Fruit fly (Drosophila melanogaster): ENCODE results near the gene Paip2.

Paip2 gene

DNA sequence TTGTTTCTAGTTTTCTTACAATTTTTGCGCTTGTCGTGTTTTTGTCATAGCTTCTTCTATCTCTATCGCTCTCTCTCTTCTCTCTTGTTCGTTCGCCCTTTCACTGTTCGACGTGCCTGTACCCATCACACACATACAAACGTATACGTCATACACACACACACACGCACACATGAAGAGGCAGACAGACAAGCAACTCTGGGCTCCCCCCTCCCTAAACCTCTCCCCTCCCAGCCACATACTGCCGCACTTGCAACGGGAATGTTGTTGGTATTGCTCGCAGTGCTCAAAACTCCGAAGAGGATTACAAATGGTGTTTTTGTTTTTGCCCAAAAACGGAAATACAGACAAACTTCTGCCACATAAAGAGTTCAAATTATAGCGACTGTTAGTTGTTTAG is 32.4 kb downstream of the Paip2 start (continued):
- no peak for TF ChIP-seq amos (GFP tag; IDR thresholded peaks at IDR 0.05; ENCODE audit: partially characterized antibody)
- no peak for TF ChIP-seq CG3163 (GFP tag; optimal IDR thresholded peaks at IDR 0.05)
- no peak for TF ChIP-seq Rfx (GFP tag; IDR thresholded peaks at IDR 0.05)
- no peak for TF ChIP-seq jing (GFP tag; optimal IDR thresholded peaks at IDR 0.05)
- no peak for TF ChIP-seq CG9609 (GFP tag; optimal IDR thresholded peaks at IDR 0.05)
- TF ChIP-seq NFAT (GFP tag; IDR thresholded peaks at IDR 0.05): no peak; the same call in 1 of the 2 replicates
- TF ChIP-seq repo (GFP tag; optimal IDR thresholded peaks at IDR 0.05): no peak
- TF ChIP-seq CG31365 (tag; optimal IDR thresholded peaks at IDR 0.05): no peak
- no peak for TF ChIP-seq CG8478 (optimal IDR thresholded peaks at IDR 0.05)
- no peak for TF ChIP-seq CG14014 (GFP tag; IDR thresholded peaks at IDR 0.05)
- no peak for TF ChIP-seq CG2202 (tag; optimal IDR thresholded peaks at IDR 0.05)
- TF ChIP-seq CG31441 (GFP tag; IDR thresholded peaks at IDR 0.05): no peak
- peak; percentile 90 for TF ChIP-seq cg (GFP tag; optimal IDR thresholded peaks at IDR 0.05)
- no peak for TF ChIP-seq CG11085 (GFP tag; IDR thresholded peaks at IDR 0.05)
- no peak for TF ChIP-seq klu (GFP tag; IDR thresholded peaks at IDR 0.05)
- no peak for TF ChIP-seq maf-S (GFP tag; optimal IDR thresholded peaks at IDR 0.05)
- TF ChIP-seq crol (GFP tag; IDR thresholded peaks at IDR 0.05): peak; percentile 95
- no peak for TF ChIP-seq Lhr (GFP tag; optimal IDR thresholded peaks at IDR 0.05)
- TF ChIP-seq CG5180 (GFP tag; optimal IDR thresholded peaks at IDR 0.05): peak; percentile 18
- TF ChIP-seq Gug (GFP tag; IDR thresholded peaks at IDR 0.05): no peak
- no peak for TF ChIP-seq CG34376 (GFP tag; optimal IDR thresholded peaks at IDR 0.05)
- TF ChIP-seq nerfin-1 (tag; optimal IDR thresholded peaks at IDR 0.05): peak; percentile 58
- TF ChIP-seq chinmo (GFP tag; IDR thresholded peaks at IDR 0.05; ENCODE audit: partially characterized antibody): peak; percentile 4; the same call in 1 of the 4 replicates
- TF ChIP-seq Atf-2 (GFP tag; optimal IDR thresholded peaks at IDR 0.05): no peak
- no peak for TF ChIP-seq fru (optimal IDR thresholded peaks at IDR 0.05)
- no peak for TF ChIP-seq Camta (GFP tag; optimal IDR thresholded peaks at IDR 0.05)
- TF ChIP-seq Awh (GFP tag; IDR thresholded peaks at IDR 0.05): no peak
- no peak for TF ChIP-seq mirr (GFP tag; optimal IDR thresholded peaks at IDR 0.05)
- no peak for TF ChIP-seq CG9932 (GFP tag; IDR thresholded peaks at IDR 0.05)
- TF ChIP-seq inv (GFP tag; IDR thresholded peaks at IDR 0.05; ENCODE audit: partially characterized antibody): no peak
- 0 out of 3 replicates have a peak, but pooled peaks have one; percentile 44 for TF ChIP-seq CG6175 (GFP tag; IDR thresholded peaks at IDR 0.05)
- peak; percentile 3 for TF ChIP-seq CG17385 (GFP tag; optimal IDR thresholded peaks at IDR 0.05)
- TF ChIP-seq CG4820 (GFP tag; optimal IDR thresholded peaks at IDR 0.05): no peak
- TF ChIP-seq CG11093 (GFP tag; IDR thresholded peaks at IDR 0.05): no peak
- no peak for TF ChIP-seq pita (GFP tag; optimal IDR thresholded peaks at IDR 0.05)
- TF ChIP-seq CoRest (tag; optimal IDR thresholded peaks at IDR 0.05): no peak
- no peak for TF ChIP-seq CG17612 (GFP tag; IDR thresholded peaks at IDR 0.05)
- no peak for TF ChIP-seq CG6272 (GFP tag; IDR thresholded peaks at IDR 0.05)
- TF ChIP-seq CG9876 (GFP tag; optimal IDR thresholded peaks at IDR 0.05): no peak
- TF ChIP-seq CHES-1-like (GFP tag; optimal IDR thresholded peaks at IDR 0.05): no peak
- TF ChIP-seq trh (GFP tag; optimal IDR thresholded peaks at IDR 0.05): no peak
- TF ChIP-seq Dek (tag; optimal IDR thresholded peaks at IDR 0.05): no peak
- TF ChIP-seq stc (GFP tag; IDR thresholded peaks at IDR 0.05): no peak
- TF ChIP-seq gem (tag; optimal IDR thresholded peaks at IDR 0.05): no peak
- TF ChIP-seq CG18599 (GFP tag; optimal IDR thresholded peaks at IDR 0.05): no peak
- no peak for TF ChIP-seq HmgD (GFP tag; optimal IDR thresholded peaks at IDR 0.05)
- no peak for TF ChIP-seq az2 (GFP tag; optimal IDR thresholded peaks at IDR 0.05)
- TF ChIP-seq gfzf (GFP tag; optimal IDR thresholded peaks at IDR 0.05): no peak
- no peak for TF ChIP-seq lmd (GFP tag; IDR thresholded peaks at IDR 0.05)
- TF ChIP-seq Oaz (GFP tag; IDR thresholded peaks at IDR 0.05): no peak
- no peak for TF ChIP-seq fd96Cb (tag; optimal IDR thresholded peaks at IDR 0.05)
- 0 out of 2 replicates have a peak, but pooled peaks have one; percentile 24 for TF ChIP-seq wdn (GFP tag; IDR thresholded peaks at IDR 0.05)
- TF ChIP-seq sens-2 (GFP tag; IDR thresholded peaks at IDR 0.05): no peak
